Worm (Caenorhabditis elegans) whole organism, young adult: ENCODE data around the gene rpia-1.

Experiments
- B0019.2 ChIP-seq: fragments of 200-800 bp; sonication (Bioruptor generic); conservative IDR thresholded peaks from 2 replicates; pipeline ENCODE4 v1.3.6; 2022; ENCODE audit warnings: missing genetic modification reagents, missing genetic modification characterization, missing compliant biosample characterization
- B0035.1 ChIP-seq: sonication (generic microtip); optimal IDR thresholded peaks from 2 replicates; lab custom pipeline; 2016; ENCODE audit warnings: missing genetic modification characterization, mild to moderate bottlenecking, missing compliant biosample characterization, missing genotype, missing genetic modification reagents
- B0261.1 ChIP-seq: sonication (generic microtip); optimal IDR thresholded peaks from 2 replicates; lab custom pipeline; 2016; ENCODE audit warnings: mild to moderate bottlenecking, missing genetic modification characterization, moderate library complexity, missing compliant biosample characterization
- B0336.3 ChIP-seq: fragments of 200-800 bp; sonication (Bioruptor generic); IDR thresholded peaks from 2 replicates; pipeline ENCODE4 v1.3.6; 2022; ENCODE audit warnings: missing genetic modification characterization, missing compliant biosample characterization
- C06A6.2 ChIP-seq: fragments of 200-800 bp; sonication (Bioruptor generic); conservative IDR thresholded peaks from 2 replicates; pipeline ENCODE4 v1.3.6; 2022; ENCODE audit warnings: missing genetic modification characterization, missing compliant biosample characterization
- C17E4.6 ChIP-seq: fragments of 200-800 bp; sonication (Bioruptor generic); IDR thresholded peaks from 2 replicates; pipeline ENCODE4 v1.3.6; 2022; ENCODE audit warnings: missing genetic modification reagents, missing genetic modification characterization, missing compliant biosample characterization
- F49E8.2 ChIP-seq: sonication (generic microtip); optimal IDR thresholded peaks from 3 replicates; lab custom pipeline; 2017; ENCODE audit warnings: missing genetic modification characterization, mild to moderate bottlenecking, missing compliant biosample characterization, antibody characterized with exemption, moderate library complexity; ENCODE audit not compliant: insufficient read depth
- F52B5.7 ChIP-seq: sonication (generic microtip); optimal IDR thresholded peaks from 2 replicates; lab custom pipeline; 2016; ENCODE audit warnings: mild to moderate bottlenecking, missing genetic modification characterization, missing compliant biosample characterization
- F55B11.4 ChIP-seq: sonication (generic microtip); optimal IDR thresholded peaks from 2 replicates; lab custom pipeline; 2016; ENCODE audit warnings: missing compliant biosample characterization, missing genetic modification characterization, borderline replicate concordance; ENCODE audit not compliant: insufficient read depth
- T07F8.4 ChIP-seq: sonication (generic microtip); optimal IDR thresholded peaks from 2 replicates; lab custom pipeline; 2016; ENCODE audit warnings: mild to moderate bottlenecking, missing genetic modification characterization, moderate library complexity, missing compliant biosample characterization
- Y56A3A.18 ChIP-seq: fragments of 200-800 bp; sonication (Bioruptor generic); IDR thresholded peaks from 2 replicates; pipeline ENCODE4 v1.3.6; 2022; ENCODE audit warnings: missing genetic modification reagents, missing genetic modification characterization, missing compliant biosample characterization
- Y95B8A.8 ChIP-seq: fragments of 200-800 bp; sonication (Bioruptor generic); IDR thresholded peaks from 2 replicates; pipeline ENCODE4 v1.3.6; 2022; ENCODE audit warnings: missing genetic modification reagents, missing genetic modification characterization, missing compliant biosample characterization
- aptf-3 ChIP-seq: fragments of 200-800 bp; sonication (Bioruptor generic); IDR thresholded peaks from 2 replicates; pipeline ENCODE4 v1.3.6; 2022; ENCODE audit warnings: missing genetic modification characterization, missing compliant biosample characterization
- attf-3 ChIP-seq: fragments of 200-800 bp; sonication (Bioruptor generic); conservative IDR thresholded peaks from 2 replicates; pipeline ENCODE4 v1.3.6; 2022; ENCODE audit warnings: missing genetic modification reagents, missing genetic modification characterization, missing compliant biosample characterization
- attf-6 ChIP-seq: fragments of 200-800 bp; sonication (Bioruptor generic); IDR thresholded peaks from 2 replicates; pipeline ENCODE4 v1.3.6; 2022; ENCODE audit warnings: missing genetic modification reagents, missing genetic modification characterization, missing compliant biosample characterization
- bed-1 ChIP-seq: fragments of 200-800 bp; sonication (Bioruptor generic); IDR thresholded peaks from 2 replicates; pipeline ENCODE4 v1.3.6; 2022; ENCODE audit warnings: missing genetic modification reagents, missing genetic modification characterization, missing compliant biosample characterization
- ccch-3 ChIP-seq: fragments of 200-800 bp; sonication (Bioruptor generic); optimal IDR thresholded peaks from 2 replicates; lab custom pipeline; 2018; ENCODE audit warnings: mild to moderate bottlenecking, missing genetic modification characterization, missing compliant biosample characterization
- ceh-40 ChIP-seq: fragments of 200-800 bp; sonication (Bioruptor generic); IDR thresholded peaks from 2 replicates; pipeline ENCODE4 v1.3.6; 2022; ENCODE audit warnings: missing genetic modification characterization, missing compliant biosample characterization
- ceh-79 ChIP-seq: sonication (generic microtip); optimal IDR thresholded peaks from 2 replicates; lab custom pipeline; 2017; ENCODE audit warnings: mild to moderate bottlenecking, missing genetic modification characterization, missing compliant biosample characterization
- dpff-1 ChIP-seq: sonication (generic microtip); optimal IDR thresholded peaks from 2 replicates; lab custom pipeline; 2017; ENCODE audit warnings: mild to moderate bottlenecking, missing genetic modification characterization, missing compliant biosample characterization
- egrh-3 ChIP-seq: fragments of 200-800 bp; sonication (Bioruptor generic); IDR thresholded peaks from 2 replicates; pipeline ENCODE4 v1.3.6; 2022; ENCODE audit warnings: missing genetic modification reagents, missing genetic modification characterization, missing compliant biosample characterization
- fkh-3 ChIP-seq: sonication (generic microtip); optimal IDR thresholded peaks from 2 replicates; lab custom pipeline; 2016; ENCODE audit warnings: mild to moderate bottlenecking, missing genetic modification characterization, missing compliant biosample characterization
- hmg-20 ChIP-seq: fragments of 200-800 bp; sonication (Bioruptor generic); IDR thresholded peaks from 2 replicates; pipeline ENCODE4 v1.3.6; 2022; ENCODE audit warnings: missing genetic modification reagents, missing genetic modification characterization, missing compliant biosample characterization
- lag-1 ChIP-seq: fragments of 200-800 bp; sonication (Bioruptor generic); IDR thresholded peaks from 2 replicates; pipeline ENCODE4 v1.3.6; 2022; ENCODE audit warnings: missing genetic modification reagents, missing genetic modification characterization, missing compliant biosample characterization
- lin-35 ChIP-seq, 3 experiments: fragments of 150-350 bp in 2 of 3; sonication (generic microtip) in 1 of 3; optimal IDR thresholded peaks; 2 replicates each; lab custom pipeline; 2014 to 2018; ENCODE audit warnings: missing biosample characterization in 3 of 3, missing genetic modification characterization in 3 of 3, missing genetic modification reagents in 3 of 3
- lin-54 ChIP-seq: fragments of 200-800 bp; sonication (Bioruptor generic); optimal IDR thresholded peaks from 2 replicates; lab custom pipeline; 2018; ENCODE audit warnings: mild to moderate bottlenecking, missing genetic modification characterization, missing compliant biosample characterization
- lir-1 ChIP-seq: fragments of 200-800 bp; sonication (Bioruptor generic); conservative IDR thresholded peaks from 2 replicates; pipeline ENCODE4 v1.3.6; 2022; ENCODE audit warnings: missing genetic modification reagents, missing genetic modification characterization, missing compliant biosample characterization
- madf-3 ChIP-seq: fragments of 200-800 bp; sonication (Bioruptor generic); IDR thresholded peaks from 2 replicates; pipeline ENCODE4 v1.3.6; 2022; ENCODE audit warnings: missing genetic modification reagents, missing genetic modification characterization, missing compliant biosample characterization
- madf-6 ChIP-seq: fragments of 200-800 bp; sonication (Bioruptor generic); IDR thresholded peaks from 2 replicates; pipeline ENCODE4 v1.3.6; 2022; ENCODE audit warnings: missing genetic modification reagents, missing genetic modification characterization, missing compliant biosample characterization
- nfya-1 ChIP-seq: sonication (generic microtip); optimal IDR thresholded peaks from 2 replicates; lab custom pipeline; 2017; ENCODE audit warnings: antibody characterized with exemption, missing compliant biosample characterization, missing genetic modification characterization, borderline replicate concordance; ENCODE audit not compliant: insufficient read depth
- nhr-27 ChIP-seq: fragments of 200-800 bp; sonication (Bioruptor generic); optimal IDR thresholded peaks from 2 replicates; lab custom pipeline; 2018; ENCODE audit warnings: mild to moderate bottlenecking, missing genetic modification characterization, moderate library complexity, missing compliant biosample characterization
- pbrm-1 ChIP-seq: fragments of 200-800 bp; sonication (Bioruptor generic); IDR thresholded peaks from 2 replicates; pipeline ENCODE4 v1.3.6; 2022; ENCODE audit warnings: missing genetic modification reagents, missing genetic modification characterization, missing compliant biosample characterization
- pha-4 ChIP-seq: fragments of 150-350 bp; sonication (generic microtip); optimal IDR thresholded peaks from 2 replicates; lab custom pipeline; 2014; ENCODE audit warnings: missing biosample characterization, missing genetic modification reagents, missing genetic modification characterization
- rec-8 ChIP-seq, 2 experiments: sonication (generic microtip); optimal IDR thresholded peaks; 2 replicates each; lab custom pipeline; 2016; ENCODE audit warnings: mild to moderate bottlenecking in 2 of 2, missing genetic modification characterization in 2 of 2, missing genetic modification reagents in 2 of 2, missing genotype in 2 of 2, missing biosample characterization in 1 of 2, missing compliant biosample characterization in 1 of 2, moderate library complexity in 1 of 2
- repo-1 ChIP-seq: sonication (generic microtip); optimal IDR thresholded peaks from 2 replicates; lab custom pipeline; 2017; ENCODE audit warnings: mild to moderate bottlenecking, missing genetic modification characterization, missing compliant biosample characterization
- rpc-1 ChIP-seq, 2 experiments: fragments of 150-350 bp in 1 of 2; sonication (generic microtip) in 1 of 2; optimal IDR thresholded peaks; 2 replicates each; lab custom pipeline; 2014 to 2018; ENCODE audit warnings: missing biosample characterization in 1 of 2, missing genetic modification characterization in 1 of 2, missing genetic modification reagents in 1 of 2, missing genotype in 1 of 2
- snpc-1.1 ChIP-seq: sonication (generic microtip); optimal IDR thresholded peaks from 2 replicates; lab custom pipeline; 2017; ENCODE audit warnings: missing genetic modification characterization, mild to moderate bottlenecking, missing compliant biosample characterization, antibody characterized with exemption, moderate library complexity, missing genotype, missing genetic modification reagents; ENCODE audit not compliant: insufficient read depth
- somi-1 ChIP-seq: fragments of 200-800 bp; sonication (Bioruptor generic); optimal IDR thresholded peaks from 2 replicates; lab custom pipeline; 2018; ENCODE audit warnings: mild to moderate bottlenecking, missing genetic modification characterization, missing compliant biosample characterization
- tlf-1 ChIP-seq: fragments of 200-800 bp; sonication (Bioruptor generic); optimal IDR thresholded peaks from 2 replicates; lab custom pipeline; 2018; ENCODE audit warnings: mild to moderate bottlenecking, missing genetic modification characterization, missing compliant biosample characterization
- zfh-2 ChIP-seq: fragments of 200-800 bp; sonication (Bioruptor generic); conservative IDR thresholded peaks from 2 replicates; pipeline ENCODE4 v1.3.6; 2022; ENCODE audit warnings: missing genetic modification reagents, missing genetic modification characterization, missing compliant biosample characterization
- zim-3 ChIP-seq: sonication (generic microtip); optimal IDR thresholded peaks from 2 replicates; lab custom pipeline; 2017; ENCODE audit warnings: mild to moderate bottlenecking, missing genetic modification characterization, moderate library complexity, missing compliant biosample characterization
- ztf-22 ChIP-seq: fragments of 200-800 bp; sonication (Bioruptor generic); optimal IDR thresholded peaks from 2 replicates; lab custom pipeline; 2018; ENCODE audit warnings: mild to moderate bottlenecking, missing genetic modification characterization, moderate library complexity, missing compliant biosample characterization
- ztf-25 ChIP-seq: fragments of 200-800 bp; sonication (Bioruptor generic); IDR thresholded peaks from 2 replicates; pipeline ENCODE4 v1.3.6; 2022; ENCODE audit warnings: missing genetic modification reagents, missing genetic modification characterization, missing compliant biosample characterization
- ztf-26 ChIP-seq: sonication (generic microtip); optimal IDR thresholded peaks from 2 replicates; lab custom pipeline; 2017; ENCODE audit warnings: missing genetic modification characterization, missing compliant biosample characterization

The rpia-1 gene

DNA sequence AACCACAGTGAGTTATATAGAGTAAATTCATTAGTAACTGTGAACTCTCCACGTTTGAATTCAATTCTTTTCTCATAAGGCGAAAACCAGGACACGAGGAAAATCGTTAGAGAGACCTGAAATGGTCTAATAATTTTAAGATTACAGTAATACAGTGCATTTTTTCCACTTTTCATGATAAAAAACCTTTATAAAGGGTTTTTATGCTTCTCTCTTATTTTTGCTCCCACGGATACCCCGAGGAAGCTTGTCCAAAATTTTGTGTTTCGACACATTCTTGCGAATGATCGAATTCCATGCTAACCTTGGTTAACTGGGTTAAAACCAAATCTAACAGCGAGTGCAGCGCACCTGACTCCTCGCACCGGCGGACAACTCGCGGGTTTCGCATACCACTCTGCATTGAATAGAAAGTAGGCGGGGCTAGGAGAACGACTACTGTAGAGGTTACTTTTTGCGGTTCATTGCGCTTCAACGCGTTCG is 17.3 kb downstream of the rpia-1 start (continued):
- TF ChIP-seq nhr-27 (no peak), fkh-3 (tag; lab: Kevin White, UChicago) (no peak), zim-3 (tag; lab: Kevin White, UChicago) (no peak), lin-54 (GFP tag; lab: Kevin White, UChicago) (peak; percentile 67), ceh-40 (GFP tag; lab: Robert Waterston, UW) (no peak), C17E4.6 (GFP tag; lab: Robert Waterston, UW) (no peak), lag-1 (GFP tag; lab: Robert Waterston, UW) (no peak), F49E8.2 (peak; percentile 83), madf-3 (GFP tag; lab: Robert Waterston, UW) (peak; percentile 50; the same call in 1 of the 2 replicates), rpc-1 (optimal IDR thresholded peaks at IDR 0.05; lab: Kevin White, UChicago) (no peak), rpc-1 (tag; optimal IDR thresholded peaks at IDR 0.05; lab: Kevin White, UChicago) (no peak), lin-35 (GFP tag; optimal IDR thresholded peaks at IDR 0.05; lab: Kevin White, UChicago) (peak in 1 of 3 experiments; percentile 40), snpc-1.1 (tag; lab: Kevin White, UChicago) (peak; percentile 98), B0019.2 (no peak), repo-1 (tag; lab: Kevin White, UChicago) (peak; percentile 39), ztf-22 (GFP tag; lab: Kevin White, UChicago) (no peak), ccch-3 (GFP tag; lab: Kevin White, UChicago) (no peak), madf-6 (GFP tag; lab: Robert Waterston, UW) (peak; percentile 78), aptf-3 (GFP tag; lab: Robert Waterston, UW) (no peak), lir-1 (GFP tag; lab: Robert Waterston, UW) (0 out of 2 replicates have a peak, but pooled peaks have one; percentile 16), attf-6 (GFP tag; lab: Robert Waterston, UW) (peak; percentile 95), F52B5.7 (tag; lab: Kevin White, UChicago) (no peak), egrh-3 (GFP tag; lab: Robert Waterston, UW) (no peak), ztf-26 (tag; lab: Kevin White, UChicago) (no peak), zfh-2 (GFP tag; lab: Robert Waterston, UW) (no peak), attf-3 (GFP tag; lab: Robert Waterston, UW) (peak; percentile 50; the same call in 1 of the 2 replicates), T07F8.4 (tag; lab: Kevin White, UChicago) (no peak), B0035.1 (tag; lab: Kevin White, UChicago) (no peak), B0336.3 (GFP tag; lab: Robert Waterston, UW) (peak; percentile 66; the same call in 1 of the 2 replicates), pha-4 (tag; lab: Kevin White, UChicago) (no peak)

DNA sequence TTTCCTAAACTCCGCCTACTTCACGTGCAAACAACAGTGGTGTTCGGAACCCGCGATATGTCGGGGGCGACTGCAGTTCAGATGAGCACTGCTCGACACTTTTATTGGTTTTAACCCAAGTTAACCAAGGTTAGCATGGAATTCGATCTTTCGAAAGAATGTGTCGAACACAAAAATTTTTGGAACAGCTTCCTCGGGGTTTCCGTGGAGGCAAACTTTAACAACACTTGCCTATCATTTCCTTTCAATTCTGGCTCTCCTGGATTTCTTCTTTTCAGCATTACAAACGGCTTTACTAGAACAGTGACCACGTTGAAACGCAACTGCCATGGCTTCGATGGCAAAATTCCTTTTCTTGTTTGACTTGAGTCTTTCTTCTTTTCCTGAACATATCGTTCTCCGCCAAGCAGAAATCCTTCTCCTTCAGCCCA is 18.4 kb downstream of the rpia-1 start:
- 0 out of 2 replicates have a peak, but pooled peaks have one; percentile 49 for TF ChIP-seq Y95B8A.8 (GFP tag; lab: Robert Waterston, UW)
- no peak for TF ChIP-seq somi-1 (GFP tag; lab: Kevin White, UChicago)
- TF ChIP-seq bed-1: no peak
- TF ChIP-seq B0035.1 (tag; lab: Kevin White, UChicago): no peak
- peak; percentile 90 for TF ChIP-seq dpff-1 (tag; lab: Kevin White, UChicago)
- TF ChIP-seq B0336.3 (GFP tag; lab: Robert Waterston, UW): peak; percentile 88
- TF ChIP-seq ztf-25 (GFP tag; lab: Robert Waterston, UW): 0 out of 2 replicates have a peak, but pooled peaks have one; percentile 36
- peak; percentile 51; the same call in 1 of the 2 replicates for TF ChIP-seq C17E4.6 (GFP tag; lab: Robert Waterston, UW)
- TF ChIP-seq hmg-20 (GFP tag; lab: Robert Waterston, UW): 0 out of 2 replicates have a peak, but pooled peaks have one; percentile 31
- no peak for TF ChIP-seq nfya-1 (tag; lab: Kevin White, UChicago)
- peak; percentile 72; the same call in 1 of the 2 replicates for TF ChIP-seq Y56A3A.18 (GFP tag; lab: Robert Waterston, UW)
- peak; percentile 98 for TF ChIP-seq pbrm-1 (GFP tag; lab: Robert Waterston, UW)
- TF ChIP-seq ceh-79 (tag; lab: Kevin White, UChicago): peak; percentile 41
- TF ChIP-seq B0261.1: peak; percentile 3
- TF ChIP-seq lir-1 (GFP tag; lab: Robert Waterston, UW): peak; percentile 49; the same call in 1 of the 2 replicates
- TF ChIP-seq ccch-3 (GFP tag; lab: Kevin White, UChicago): no peak
- TF ChIP-seq rec-8 (tag; optimal IDR thresholded peaks at IDR 0.05; lab: Kevin White, UChicago): no peak
- TF ChIP-seq madf-3 (GFP tag; lab: Robert Waterston, UW): no peak
- peak in 1 of 3 experiments; percentile 27 for TF ChIP-seq lin-35 (GFP tag; optimal IDR thresholded peaks at IDR 0.05; lab: Kevin White, UChicago)
- peak; percentile 76 for TF ChIP-seq tlf-1 (GFP tag; lab: Kevin White, UChicago)
- no peak for TF ChIP-seq F55B11.4
- TF ChIP-seq attf-6 (GFP tag; lab: Robert Waterston, UW): peak; percentile 97
- TF ChIP-seq C06A6.2 (GFP tag; lab: Robert Waterston, UW): no peak
